Worm (Caenorhabditis elegans) whole organism, L1 larva: ENCODE data around the gene clec-63.
A peak's percentile ranks its signal among the peaks of the same experiment; 100 is the strongest.

ENCODE experiments used
- F16B12.6 ChIP-seq: fragments of 150-350 bp; optimal IDR thresholded peaks from 2 replicates; lab custom pipeline; 2014; ENCODE audit warnings: missing biosample characterization, missing genetic modification characterization
- aha-1 ChIP-seq: fragments of 150-350 bp; optimal IDR thresholded peaks from 2 replicates; lab custom pipeline; 2014; ENCODE audit warnings: missing biosample characterization, missing genetic modification characterization
- aly-2 ChIP-seq: fragments of 150-350 bp; optimal IDR thresholded peaks from 2 replicates; lab custom pipeline; 2014; ENCODE audit warnings: missing biosample characterization, missing genetic modification characterization
- ama-1 ChIP-seq: fragments of 150-350 bp; optimal IDR thresholded peaks from 2 replicates; lab custom pipeline; 2014
- blmp-1 ChIP-seq: fragments of 150-350 bp; optimal IDR thresholded peaks from 2 replicates; lab custom pipeline; 2014; ENCODE audit warnings: missing biosample characterization, missing genetic modification characterization
- ceh-8 ChIP-seq: fragments of 200-800 bp; sonication (Bioruptor generic); optimal IDR thresholded peaks from 2 replicates; lab custom pipeline; 2018; ENCODE audit warnings: mild to moderate bottlenecking, missing genetic modification characterization, moderate library complexity, missing compliant biosample characterization
- ceh-90 ChIP-seq: sonication (generic microtip); optimal IDR thresholded peaks from 2 replicates; lab custom pipeline; 2016; ENCODE audit warnings: missing genetic modification characterization, missing compliant biosample characterization
- dpl-1 ChIP-seq, 3 experiments: fragments of 150-350 bp in 2 of 3; sonication (generic microtip) in 1 of 3; optimal IDR thresholded peaks; 2 replicates each; lab custom pipeline; 2014 to 2017; ENCODE audit warnings: missing biosample characterization in 3 of 3, missing genetic modification characterization in 3 of 3, missing genetic modification reagents in 3 of 3
- efl-1 ChIP-seq, 4 experiments: fragments of 150-350 bp; optimal IDR thresholded peaks in 3 of 4; peaks in 1 of 4; 1 replicate in 1 of 4; 2 replicates in 3 of 4; lab custom pipeline; 2014; ENCODE audit warnings: missing biosample characterization in 2 of 4, missing genetic modification characterization in 2 of 4, missing genetic modification reagents in 2 of 4
- egl-27 ChIP-seq, 2 experiments: fragments of 150-350 bp in 1 of 2; sonication (generic microtip); optimal IDR thresholded peaks; 3 replicates each; lab custom pipeline; 2017 to 2018; ENCODE audit warnings: missing biosample characterization in 2 of 2, missing genetic modification characterization in 2 of 2, missing genetic modification reagents in 2 of 2
- elt-2 ChIP-seq: sonication (generic microtip); optimal IDR thresholded peaks from 2 replicates; lab custom pipeline; 2016; ENCODE audit warnings: missing genetic modification characterization, mild to moderate bottlenecking, inconsistent platforms, missing compliant biosample characterization, missing genetic modification reagents
- elt-3 ChIP-seq, 6 experiments: fragments of 150-350 bp in 1 of 6; sonication (generic microtip); optimal IDR thresholded peaks; 2 replicates each; lab custom pipeline; 2017 to 2018; ENCODE audit warnings: missing biosample characterization in 6 of 6, missing genetic modification characterization in 6 of 6, inconsistent platforms in 1 of 6
- ets-5 ChIP-seq: fragments of 200-800 bp; sonication (Bioruptor generic); IDR thresholded peaks from 2 replicates; pipeline ENCODE4 v1.3.6; 2022; ENCODE audit warnings: missing genetic modification characterization, missing compliant biosample characterization
- fkh-10 ChIP-seq: sonication (generic microtip); optimal IDR thresholded peaks from 2 replicates; lab custom pipeline; 2017; ENCODE audit warnings: missing biosample characterization, missing genetic modification reagents, missing genetic modification characterization
- hpl-2 ChIP-seq: fragments of 150-350 bp; optimal IDR thresholded peaks from 2 replicates; lab custom pipeline; 2014; ENCODE audit warnings: missing biosample characterization, missing genetic modification reagents, missing genetic modification characterization
- jun-1 ChIP-seq: fragments of 150-350 bp; optimal IDR thresholded peaks from 2 replicates; lab custom pipeline; 2014; ENCODE audit warnings: missing biosample characterization, missing genetic modification reagents, missing genetic modification characterization
- lin-14 ChIP-seq: fragments of 200-800 bp; sonication (Bioruptor generic); optimal IDR thresholded peaks from 2 replicates; lab custom pipeline; 2018; ENCODE audit warnings: mild to moderate bottlenecking, missing genetic modification characterization, moderate library complexity, missing compliant biosample characterization
- lin-15B ChIP-seq: fragments of 150-350 bp; sonication (generic microtip); optimal IDR thresholded peaks from 3 replicates; lab custom pipeline; 2014; ENCODE audit warnings: missing biosample characterization, missing genetic modification characterization
- lin-35 ChIP-seq, 2 experiments: fragments of 150-350 bp; optimal IDR thresholded peaks; 2 replicates each; lab custom pipeline; 2014; ENCODE audit warnings: missing biosample characterization in 2 of 2, missing genetic modification characterization in 2 of 2, missing genetic modification reagents in 2 of 2
- lir-3 ChIP-seq: sonication (generic microtip); optimal IDR thresholded peaks from 2 replicates; lab custom pipeline; 2016; ENCODE audit warnings: mild to moderate bottlenecking, missing genetic modification characterization, moderate library complexity, missing compliant biosample characterization; ENCODE audit not compliant: poor library complexity
- mef-2 ChIP-seq: fragments of 150-350 bp; optimal IDR thresholded peaks from 2 replicates; lab custom pipeline; 2014; ENCODE audit warnings: missing biosample characterization, missing genetic modification characterization
- nhr-19 ChIP-seq: fragments of 200-800 bp; sonication (Bioruptor generic); conservative IDR thresholded peaks from 2 replicates; pipeline ENCODE4 v1.3.6; 2022; ENCODE audit warnings: missing genetic modification characterization, missing compliant biosample characterization
- nhr-76 ChIP-seq: sonication (generic microtip); optimal IDR thresholded peaks from 2 replicates; lab custom pipeline; 2017; ENCODE audit warnings: missing biosample characterization, missing genetic modification characterization
- nhr-85 ChIP-seq: sonication (generic microtip); peaks from one replicate; lab custom pipeline; 2016; ENCODE audit warnings: missing genetic modification characterization, inconsistent platforms, missing compliant biosample characterization
- pax-3 ChIP-seq: fragments of 200-800 bp; sonication (Bioruptor generic); optimal IDR thresholded peaks from 2 replicates; lab custom pipeline; 2018; ENCODE audit warnings: mild to moderate bottlenecking, missing genetic modification characterization, moderate library complexity, missing compliant biosample characterization
- pqm-1 ChIP-seq: sonication (generic microtip); optimal IDR thresholded peaks from 3 replicates; lab custom pipeline; 2017; ENCODE audit warnings: missing biosample characterization, missing genetic modification characterization
- rnt-1 ChIP-seq: sonication (generic microtip); optimal IDR thresholded peaks from 2 replicates; lab custom pipeline; 2016; ENCODE audit warnings: mild to moderate bottlenecking, missing genetic modification characterization, moderate library complexity, missing compliant biosample characterization
- snpc-4 ChIP-seq: fragments of 150-350 bp; optimal IDR thresholded peaks from 2 replicates; lab custom pipeline; 2014; ENCODE audit warnings: missing biosample characterization, missing genetic modification characterization
- sox-4 ChIP-seq: sonication (generic microtip); optimal IDR thresholded peaks from 2 replicates; lab custom pipeline; 2016; ENCODE audit warnings: missing genetic modification characterization, missing compliant biosample characterization
- sptf-1 ChIP-seq: fragments of 150-350 bp; optimal IDR thresholded peaks from 2 replicates; lab custom pipeline; 2014; ENCODE audit warnings: missing biosample characterization, missing genetic modification characterization
- sup-37 ChIP-seq: fragments of 200-800 bp; sonication (Bioruptor generic); optimal IDR thresholded peaks from 2 replicates; lab custom pipeline; 2018; ENCODE audit warnings: mild to moderate bottlenecking, missing genetic modification characterization, missing compliant biosample characterization
- tbx-2 ChIP-seq: sonication (generic microtip); optimal IDR thresholded peaks from 2 replicates; lab custom pipeline; 2016; ENCODE audit warnings: missing genetic modification characterization, missing compliant biosample characterization
- tlp-1 ChIP-seq: fragments of 150-350 bp; optimal IDR thresholded peaks from 2 replicates; lab custom pipeline; 2014; ENCODE audit warnings: missing biosample characterization, missing genetic modification characterization
- unc-30 ChIP-seq: sonication (generic microtip); optimal IDR thresholded peaks from 2 replicates; lab custom pipeline; 2017; ENCODE audit warnings: missing biosample characterization, missing genetic modification characterization
- unc-86 ChIP-seq: sonication (generic microtip); optimal IDR thresholded peaks from 2 replicates; lab custom pipeline; 2016; ENCODE audit warnings: missing genetic modification characterization, missing compliant biosample characterization
- unc-98 ChIP-seq: fragments of 200-800 bp; sonication (Bioruptor generic); IDR thresholded peaks from 2 replicates; pipeline ENCODE4 v1.3.6; 2022; ENCODE audit warnings: missing genetic modification characterization, missing compliant biosample characterization
- xbp-1 ChIP-seq: sonication (generic microtip); optimal IDR thresholded peaks from 2 replicates; lab custom pipeline; 2016; ENCODE audit warnings: missing genetic modification characterization, missing compliant biosample characterization
- zag-1 ChIP-seq: fragments of 150-350 bp; optimal IDR thresholded peaks from 2 replicates; lab custom pipeline; 2014; ENCODE audit warnings: missing biosample characterization, missing genetic modification characterization
- zip-4 ChIP-seq: fragments of 200-800 bp; sonication (Bioruptor generic); optimal IDR thresholded peaks from 2 replicates; lab custom pipeline; 2018; ENCODE audit warnings: mild to moderate bottlenecking, missing genetic modification characterization, moderate library complexity, missing compliant biosample characterization

clec-63 gene

DNA sequence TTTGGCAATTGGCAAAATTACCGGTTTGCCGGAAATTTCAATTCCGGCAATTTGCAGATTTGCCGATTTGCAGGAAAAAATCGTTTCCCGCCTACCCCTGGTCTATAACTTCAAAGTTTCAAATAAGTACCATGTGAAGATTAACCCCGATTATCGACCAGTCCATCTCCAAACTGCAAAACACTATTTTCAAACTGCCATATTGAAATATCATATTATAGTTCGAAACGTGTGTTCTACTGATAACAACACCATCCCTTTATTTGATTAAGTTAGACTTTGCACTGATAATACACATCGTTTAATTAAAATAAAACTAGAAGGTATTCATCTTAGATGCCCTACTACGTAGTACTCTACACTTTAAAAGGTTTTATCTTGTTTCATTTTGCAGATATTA, 34.7 kb downstream of the clec-63 start:
- TF ChIP-seq nhr-85 (tag; lab: Kevin White, UChicago) (no peak), sox-4 (tag; lab: Kevin White, UChicago) (no peak), pax-3 (tag; lab: Kevin White, UChicago) (no peak), unc-30 (tag; lab: Kevin White, UChicago) (no peak), efl-1 (optimal IDR thresholded peaks at IDR 0.05; lab: Kevin White, UChicago) (no peak), efl-1 (GFP tag; optimal IDR thresholded peaks at IDR 0.05 in 1 of 2; lab: Kevin White, UChicago) (peak in 1 of 2 experiments; percentile 49)

DNA sequence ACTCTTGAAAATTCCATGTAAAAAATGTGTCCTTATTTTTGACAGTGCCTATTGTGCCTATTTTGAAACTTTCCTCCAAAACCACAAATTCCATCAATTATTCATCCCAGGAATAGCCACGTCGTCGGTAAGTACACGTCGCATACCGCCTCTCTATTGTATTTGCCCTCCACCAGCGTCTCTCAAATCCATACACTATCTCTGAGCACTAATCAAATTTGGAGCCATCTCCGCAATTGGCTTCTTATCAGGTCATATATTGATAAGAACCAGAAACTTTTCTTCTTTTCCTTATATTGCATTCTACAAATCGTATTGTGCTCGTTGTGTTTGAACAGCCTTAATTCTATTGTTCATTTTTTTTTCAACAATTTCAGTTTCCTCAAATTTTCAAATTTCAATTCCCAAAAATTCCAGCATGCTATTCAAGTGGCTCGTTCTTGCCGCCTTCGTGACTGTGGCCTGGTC, 36.1 kb downstream of the clec-63 start, which contains the start of gene dct-18:
TSS of gene dct-18 (plus strand) at position 418 of the 468 bp plus-strand sequence.
- TF ChIP-seq snpc-4 (tag; lab: Kevin White, UChicago): no peak
- TF ChIP-seq hpl-2 (GFP tag; lab: Kevin White, UChicago): no peak
- TF ChIP-seq lin-14 (GFP tag; lab: Kevin White, UChicago): no peak
- TF ChIP-seq aha-1 (tag; lab: Kevin White, UChicago): no peak
- no peak for TF ChIP-seq sptf-1
- TF ChIP-seq tbx-2 (tag; lab: Kevin White, UChicago): no peak
- peak; percentile 46 for TF ChIP-seq xbp-1 (tag; lab: Kevin White, UChicago)
- TF ChIP-seq lin-35 (GFP tag; optimal IDR thresholded peaks at IDR 0.05; lab: Kevin White, UChicago): peak in 1 of 2 experiments; percentile 24
- no peak for TF ChIP-seq aly-2 (tag; lab: Kevin White, UChicago)
- TF ChIP-seq blmp-1: no peak
- no peak for TF ChIP-seq lir-3
- no peak for TF ChIP-seq sup-37 (GFP tag; lab: Kevin White, UChicago)
- no peak for TF ChIP-seq efl-1 (optimal IDR thresholded peaks at IDR 0.05; lab: Kevin White, UChicago)
- peak in 1 of 2 experiments; percentile 56 for TF ChIP-seq efl-1 (GFP tag; optimal IDR thresholded peaks at IDR 0.05 in 1 of 2; lab: Kevin White, UChicago)
- TF ChIP-seq mef-2: no peak
- TF ChIP-seq jun-1 (tag; lab: Kevin White, UChicago): no peak
- TF ChIP-seq ceh-8 (GFP tag; lab: Kevin White, UChicago): no peak
- TF ChIP-seq sox-4 (tag; lab: Kevin White, UChicago): no peak
- no peak for TF ChIP-seq egl-27 (tag; optimal IDR thresholded peaks at IDR 0.05; lab: Kevin White, UChicago)
- TF ChIP-seq lin-15B (tag; lab: Kevin White, UChicago): no peak
- no peak for TF ChIP-seq ets-5 (GFP tag; lab: Robert Waterston, UW)
- no peak for TF ChIP-seq rnt-1 (tag; lab: Kevin White, UChicago)
- TF ChIP-seq ceh-90: no peak
- TF ChIP-seq ama-1 (lab: Kevin White, UChicago): no peak
- TF ChIP-seq elt-2 (tag; lab: Kevin White, UChicago): peak; percentile 69
- TF ChIP-seq pqm-1 (tag; lab: Kevin White, UChicago): peak; percentile 3
- TF ChIP-seq tlp-1 (tag; lab: Kevin White, UChicago): no peak
- no peak for TF ChIP-seq dpl-1 (GFP tag; optimal IDR thresholded peaks at IDR 0.05; lab: Kevin White, UChicago)
- TF ChIP-seq nhr-19 (GFP tag; lab: Robert Waterston, UW): no peak

DNA sequence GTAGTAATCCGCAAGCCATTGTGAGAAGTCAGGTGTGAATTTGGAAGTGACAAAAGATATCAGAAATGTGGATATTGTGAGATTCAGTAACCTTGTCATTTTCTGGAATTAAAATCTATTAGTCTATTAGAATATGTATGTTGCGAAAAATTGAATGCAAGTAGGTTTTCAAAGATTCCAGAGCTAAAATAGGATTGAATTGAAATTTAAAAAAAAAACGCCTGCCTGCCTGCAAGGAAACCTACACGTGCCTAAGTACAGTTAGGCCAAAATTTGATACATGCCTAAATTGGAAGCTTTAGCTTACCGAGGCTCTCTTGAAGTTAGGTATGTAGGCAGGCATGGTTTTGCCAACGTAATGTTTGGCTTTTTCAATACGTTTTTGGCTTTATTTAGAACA, 39.8 kb downstream of the clec-63 start, which contains the start of gene lips-9:
TSS of gene lips-9 (minus strand) at position 101 of the 400 bp plus-strand sequence.
- no peak for TF ChIP-seq F16B12.6 (tag; lab: Kevin White, UChicago)
- TF ChIP-seq snpc-4 (tag; lab: Kevin White, UChicago): no peak
- TF ChIP-seq zag-1 (tag; lab: Kevin White, UChicago): no peak
- no peak for TF ChIP-seq lin-15B (tag; lab: Kevin White, UChicago)
- no peak for TF ChIP-seq sptf-1
- TF ChIP-seq aly-2 (tag; lab: Kevin White, UChicago): no peak
- TF ChIP-seq zip-4 (GFP tag; lab: Kevin White, UChicago): no peak
- TF ChIP-seq nhr-76: no peak
- no peak for TF ChIP-seq tlp-1 (tag; lab: Kevin White, UChicago)
- no peak for TF ChIP-seq fkh-10

DNA sequence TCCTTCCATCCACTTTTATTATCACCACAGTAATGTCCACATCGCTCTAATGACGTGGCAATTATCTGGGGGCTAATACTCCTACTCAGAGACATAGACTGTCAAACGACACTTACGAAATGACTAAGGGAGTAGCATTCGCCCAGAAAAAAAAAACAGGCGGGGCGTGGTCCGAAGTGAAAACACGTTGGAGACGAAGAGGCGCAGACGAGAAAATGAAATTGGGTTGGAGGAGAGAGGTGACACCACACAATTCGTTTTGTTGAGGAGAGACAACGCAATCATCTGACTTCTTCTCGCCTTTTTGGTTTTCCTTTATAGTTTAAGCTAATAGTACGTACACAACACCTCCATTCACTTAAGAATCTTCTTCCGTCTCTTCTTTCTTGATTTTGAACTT, 43.7 kb downstream of the clec-63 start:
- TF ChIP-seq unc-98: no peak
- no peak for TF ChIP-seq mef-2
- TF ChIP-seq lin-14 (GFP tag; lab: Kevin White, UChicago): peak; percentile 49
- TF ChIP-seq elt-3 (tag; optimal IDR thresholded peaks at IDR 0.05; lab: Kevin White, UChicago): peak in 1 of 6 experiments; percentile 31
- TF ChIP-seq lin-35 (GFP tag; optimal IDR thresholded peaks at IDR 0.05; lab: Kevin White, UChicago): peak in 1 of 2 experiments; percentile 15
- TF ChIP-seq snpc-4 (tag; lab: Kevin White, UChicago): peak; percentile 9
- no peak for TF ChIP-seq unc-86 (tag; lab: Kevin White, UChicago)
- TF ChIP-seq tlp-1 (tag; lab: Kevin White, UChicago): no peak
- no peak for TF ChIP-seq jun-1 (tag; lab: Kevin White, UChicago)
- TF ChIP-seq blmp-1: peak; percentile 55
